Fruit fly (Drosophila melanogaster) whole organism, embryonic: Measurements from ENCODE around the gene Sld5.

ENCODE experiments used
- Awh ChIP-seq: fragments of 200-800 bp; sonication (Bioruptor generic); IDR thresholded peaks from 2 replicates; pipeline ENCODE4, ENCODE4 v1.3.6; 2022; ENCODE audit warnings: missing biosample characterization, missing genetic modification characterization
- CG10431 ChIP-seq: fragments of 200-800 bp; sonication (Bioruptor generic); optimal IDR thresholded peaks from 3 replicates; lab custom pipeline; 2018; ENCODE audit warnings: missing biosample characterization, mild to moderate bottlenecking, missing genetic modification characterization
- CG10979 ChIP-seq: fragments of 200-800 bp; sonication (Bioruptor generic); optimal IDR thresholded peaks from 2 replicates; lab custom pipeline; 2018; ENCODE audit warnings: missing biosample characterization, mild to moderate bottlenecking, missing genetic modification characterization, moderate library complexity
- CG11085 ChIP-seq: fragments of 200-800 bp; sonication (Bioruptor generic); IDR thresholded peaks from 2 replicates; pipeline ENCODE4 v1.3.6; 2022; ENCODE audit warnings: missing biosample characterization, missing genetic modification characterization
- CG11247 ChIP-seq: fragments of 200-800 bp; sonication (Bioruptor generic); IDR thresholded peaks from 2 replicates; pipeline ENCODE4 v1.3.6; 2022; ENCODE audit warnings: missing biosample characterization, missing genetic modification characterization
- CG12391 ChIP-seq: fragments of 200-800 bp; sonication (Bioruptor generic); optimal IDR thresholded peaks from 3 replicates; lab custom pipeline; 2018; ENCODE audit warnings: missing biosample characterization, mild to moderate bottlenecking, missing genetic modification characterization, moderate library complexity
- CG17802 ChIP-seq: fragments of 200-800 bp; sonication (Bioruptor generic); optimal IDR thresholded peaks from 2 replicates; lab custom pipeline; 2018; ENCODE audit warnings: missing biosample characterization, mild to moderate bottlenecking, missing genetic modification characterization, moderate library complexity
- CG17829 ChIP-seq: fragments of 200-800 bp; optimal IDR thresholded peaks from 2 replicates; lab custom pipeline; 2019; ENCODE audit warnings: missing biosample characterization, mild to moderate bottlenecking, missing genetic modification characterization, moderate library complexity
- CG18011 ChIP-seq: fragments of 200-800 bp; sonication (Bioruptor generic); optimal IDR thresholded peaks from 2 replicates; lab custom pipeline; 2017; ENCODE audit warnings: missing biosample characterization, missing genetic modification characterization, mild to moderate bottlenecking, moderate library complexity, missing genotype
- CG2199 ChIP-seq: fragments of 200-800 bp; sonication (Bioruptor generic); IDR thresholded peaks from 3 replicates; pipeline ENCODE4 v1.3.6; 2022; ENCODE audit warnings: missing biosample characterization, missing genetic modification characterization
- CG32767 ChIP-seq: fragments of 200-800 bp; sonication (Bioruptor generic); IDR thresholded peaks from 2 replicates; pipeline ENCODE4 v1.3.6; 2022; ENCODE audit warnings: missing biosample characterization, missing genetic modification characterization
- CG3281 ChIP-seq: fragments of 200-800 bp; sonication (Bioruptor generic); optimal IDR thresholded peaks from 3 replicates; lab custom pipeline; 2017; ENCODE audit warnings: missing biosample characterization, mild to moderate bottlenecking, missing genetic modification characterization
- CG4424 ChIP-seq: fragments of 200-800 bp; sonication (Bioruptor generic); optimal IDR thresholded peaks from 3 replicates; lab custom pipeline; 2016; ENCODE audit warnings: missing biosample characterization, missing genetic modification characterization
- CG6175 ChIP-seq: fragments of 200-800 bp; sonication (Bioruptor generic); IDR thresholded peaks from 3 replicates; pipeline ENCODE4 v1.3.6; 2022; ENCODE audit warnings: missing biosample characterization, missing genetic modification characterization
- CG6254 ChIP-seq: fragments of 200-800 bp; sonication (Bioruptor generic); optimal IDR thresholded peaks from 3 replicates; lab custom pipeline; 2017; ENCODE audit warnings: mild to moderate bottlenecking, missing biosample characterization, missing genetic modification reagents, missing genetic modification characterization
- CG6689 ChIP-seq: fragments of 200-800 bp; sonication (Bioruptor generic); IDR thresholded peaks from 2 replicates; pipeline ENCODE4 v1.3.6; 2022; ENCODE audit warnings: missing biosample characterization, missing genetic modification characterization
- CG6854 ChIP-seq: fragments of 200-800 bp; sonication (Bioruptor generic); optimal IDR thresholded peaks from 3 replicates; lab custom pipeline; 2017; ENCODE audit warnings: missing biosample characterization, mild to moderate bottlenecking, missing genetic modification characterization
- CG7786 ChIP-seq: fragments of 200-800 bp; sonication (Bioruptor generic); optimal IDR thresholded peaks from 2 replicates; lab custom pipeline; 2016; ENCODE audit warnings: missing biosample characterization, missing genetic modification characterization
- CG8089 ChIP-seq: fragments of 200-800 bp; sonication (Bioruptor generic); optimal IDR thresholded peaks from 3 replicates; lab custom pipeline; 2016; ENCODE audit warnings: missing biosample characterization, missing genetic modification characterization
- CG9932 ChIP-seq: fragments of 200-800 bp; sonication (Bioruptor generic); IDR thresholded peaks from 2 replicates; pipeline ENCODE4 v1.3.6; 2022; ENCODE audit warnings: missing biosample characterization, missing genetic modification characterization
- CTCF ChIP-seq: fragments of 200-800 bp; sonication (Bioruptor generic); optimal IDR thresholded peaks from 2 replicates; lab custom pipeline; 2017; ENCODE audit warnings: missing biosample characterization, mild to moderate bottlenecking, missing genetic modification characterization, moderate library complexity
- CrebB ChIP-seq: fragments of 200-800 bp; sonication (Bioruptor generic); optimal IDR thresholded peaks from 3 replicates; lab custom pipeline; 2018; ENCODE audit warnings: missing biosample characterization, mild to moderate bottlenecking, missing genetic modification characterization
- Ets97D ChIP-seq: fragments of 200-800 bp; sonication (Bioruptor generic); optimal IDR thresholded peaks from 3 replicates; lab custom pipeline; 2016; ENCODE audit warnings: missing biosample characterization, missing genetic modification characterization
- Fer2 ChIP-seq: fragments of 200-800 bp; sonication (Bioruptor generic); optimal IDR thresholded peaks from 2 replicates; lab custom pipeline; 2018; ENCODE audit warnings: missing biosample characterization, mild to moderate bottlenecking, missing genetic modification characterization, moderate library complexity
- GATAe ChIP-seq: fragments of 200-800 bp; sonication (Bioruptor generic); conservative IDR thresholded peaks from 2 replicates; pipeline ENCODE4 v1.3.6; 2022; ENCODE audit warnings: missing biosample characterization, missing genetic modification characterization
- HLHmδ ChIP-seq: fragments of 200-800 bp; sonication (Bioruptor generic); optimal IDR thresholded peaks from 2 replicates; lab custom pipeline; 2018; ENCODE audit warnings: missing biosample characterization, mild to moderate bottlenecking, missing genetic modification characterization, moderate library complexity
- Hr3 ChIP-seq: fragments of 200-800 bp; sonication (Bioruptor generic); optimal IDR thresholded peaks from 3 replicates; lab custom pipeline; 2016; ENCODE audit warnings: missing biosample characterization, missing genetic modification characterization
- Hr78 ChIP-seq, 2 experiments: fragments of 200-800 bp in 1 of 2; fragments of >200 bp in 1 of 2; sonication (Bioruptor generic) in 1 of 2; optimal IDR thresholded peaks; 2 replicates each; lab custom pipeline; 2017 to 2019; ENCODE audit warnings: missing biosample characterization in 2 of 2, missing genetic modification characterization in 2 of 2, mild to moderate bottlenecking in 1 of 2, moderate library complexity in 1 of 2
- Lpt ChIP-seq: fragments of >200 bp; optimal IDR thresholded peaks from 2 replicates; lab custom pipeline; 2018; ENCODE audit warnings: missing biosample characterization, missing genetic modification characterization
- Max ChIP-seq: fragments of 200-800 bp; sonication (Bioruptor generic); optimal IDR thresholded peaks from 2 replicates; lab custom pipeline; 2016; ENCODE audit warnings: missing biosample characterization, mild to moderate bottlenecking, missing genetic modification characterization
- NfI ChIP-seq: fragments of 200-800 bp; sonication (Bioruptor generic); optimal IDR thresholded peaks from 3 replicates; lab custom pipeline; 2018; ENCODE audit warnings: missing biosample characterization, mild to moderate bottlenecking, missing genetic modification characterization, moderate library complexity
- PHDP ChIP-seq: fragments of 200-800 bp; sonication (Bioruptor generic); optimal IDR thresholded peaks from 3 replicates; lab custom pipeline; 2018; ENCODE audit warnings: missing biosample characterization, mild to moderate bottlenecking, missing genetic modification characterization, moderate library complexity
- Trl ChIP-seq, 3 experiments: fragments of >200 bp in 2 of 3; fragments of 200-800 bp in 1 of 3; sonication (Bioruptor generic) in 1 of 3; optimal IDR thresholded peaks; 2 replicates in 1 of 3; 3 replicates in 2 of 3; lab custom pipeline; 2016 to 2017; ENCODE audit warnings: missing biosample characterization in 1 of 3, missing genetic modification characterization in 1 of 3
- ab ChIP-seq: fragments of 200-800 bp; sonication (Bioruptor generic); optimal IDR thresholded peaks from 2 replicates; lab custom pipeline; 2016; ENCODE audit warnings: missing biosample characterization, missing genetic modification characterization
- dm ChIP-seq: fragments of 200-800 bp; sonication (Bioruptor generic); optimal IDR thresholded peaks from 3 replicates; lab custom pipeline; 2016; ENCODE audit warnings: missing biosample characterization, missing genetic modification characterization
- eyg ChIP-seq: fragments of 200-800 bp; sonication (Bioruptor generic); optimal IDR thresholded peaks from 3 replicates; lab custom pipeline; 2016; ENCODE audit warnings: missing biosample characterization, missing genetic modification characterization
- gfzf ChIP-seq: fragments of 200-800 bp; sonication (Bioruptor generic); optimal IDR thresholded peaks from 2 replicates; lab custom pipeline; 2016; ENCODE audit warnings: missing biosample characterization, mild to moderate bottlenecking, missing genetic modification characterization, moderate library complexity
- grau ChIP-seq: fragments of 200-800 bp; optimal IDR thresholded peaks from 3 replicates; lab custom pipeline; 2019; ENCODE audit warnings: missing biosample characterization, mild to moderate bottlenecking, missing genetic modification characterization, moderate library complexity
- h ChIP-seq: fragments of >200 bp; optimal IDR thresholded peaks from 2 replicates; lab custom pipeline; 2017
- her ChIP-seq: fragments of 200-800 bp; sonication (Bioruptor generic); optimal IDR thresholded peaks from 2 replicates; lab custom pipeline; 2016; ENCODE audit warnings: missing biosample characterization, missing genetic modification characterization
- kay ChIP-seq: fragments of 200-800 bp; sonication (Bioruptor generic); optimal IDR thresholded peaks from 2 replicates; lab custom pipeline; 2016; ENCODE audit warnings: missing biosample characterization, missing genetic modification characterization
- mirr ChIP-seq: fragments of 200-800 bp; sonication (Bioruptor generic); optimal IDR thresholded peaks from 3 replicates; lab custom pipeline; 2018; ENCODE audit warnings: missing biosample characterization, mild to moderate bottlenecking, missing genetic modification characterization
- nom ChIP-seq: fragments of 200-800 bp; sonication (Bioruptor generic); optimal IDR thresholded peaks from 2 replicates; lab custom pipeline; 2017; ENCODE audit warnings: missing biosample characterization, missing genetic modification characterization, mild to moderate bottlenecking, moderate library complexity, missing genetic modification reagents
- p53 ChIP-seq: fragments of 200-800 bp; sonication (Bioruptor generic); optimal IDR thresholded peaks from 2 replicates; lab custom pipeline; 2016; ENCODE audit warnings: missing biosample characterization, missing genetic modification characterization
- pita ChIP-seq: fragments of 200-800 bp; sonication (Bioruptor generic); optimal IDR thresholded peaks from 2 replicates; lab custom pipeline; 2017; ENCODE audit warnings: missing biosample characterization, mild to moderate bottlenecking, missing genetic modification characterization
- slbo ChIP-seq: fragments of 200-800 bp; sonication (Bioruptor generic); IDR thresholded peaks from 2 replicates; pipeline ENCODE4 v1.3.6; 2022; ENCODE audit warnings: missing biosample characterization, missing genetic modification characterization
- stc ChIP-seq: fragments of 200-800 bp; sonication (Bioruptor generic); IDR thresholded peaks from 2 replicates; pipeline ENCODE4 v1.3.6; 2022; ENCODE audit warnings: missing biosample characterization, missing genetic modification characterization
- stwl ChIP-seq: fragments of 200-800 bp; sonication (Bioruptor generic); optimal IDR thresholded peaks from 3 replicates; lab custom pipeline; 2018; ENCODE audit warnings: missing biosample characterization, mild to moderate bottlenecking, missing genetic modification characterization, moderate library complexity
- unc-4 ChIP-seq: fragments of 200-800 bp; sonication (Bioruptor generic); IDR thresholded peaks from 2 replicates; pipeline ENCODE4 v1.3.6; 2022; ENCODE audit warnings: missing biosample characterization, missing genetic modification characterization; ENCODE audit not compliant: partially characterized antibody
- vfl ChIP-seq: fragments of 200-800 bp; sonication (Bioruptor generic); optimal IDR thresholded peaks from 2 replicates; lab custom pipeline; 2016; ENCODE audit warnings: missing biosample characterization, missing genetic modification characterization

The Sld5 gene

dm6 chr3R:26021195-26021914 lies 35.0 kb downstream of the Sld5 start (continued):
- TF ChIP-seq CG4424 (GFP tag; lab: Kevin White, UChicago) = peak; percentile 97
- peak; percentile 77 for TF ChIP-seq CG7786 (GFP tag; lab: Kevin White, UChicago)
- peak; percentile 75 for TF ChIP-seq CG18011 (GFP tag; lab: Kevin White, UChicago)
- TF ChIP-seq CG17829 (tag; lab: Kevin White, UChicago) = peak; percentile 96
- TF ChIP-seq grau (tag; lab: Kevin White, UChicago) = peak; percentile 96
- peak; percentile 86 for TF ChIP-seq Max (GFP tag; lab: Kevin White, UChicago)
- peak; percentile 52 for TF ChIP-seq p53 (GFP tag; lab: Kevin White, UChicago)
- peak; percentile 53 for TF ChIP-seq vfl (GFP tag; lab: Kevin White, UChicago)
- no peak for TF ChIP-seq h
- TF ChIP-seq eyg (GFP tag; lab: Kevin White, UChicago) = peak; percentile 50
- TF ChIP-seq CG12391 (tag; lab: Kevin White, UChicago) = peak; percentile 98
- TF ChIP-seq CG11085 (GFP tag; lab: Robert Waterston, UW) = peak; percentile 54
- TF ChIP-seq slbo (GFP tag; lab: Robert Waterston, UW) = peak; percentile 86
- peak; percentile 98 for TF ChIP-seq CG10979 (tag; lab: Kevin White, UChicago)
- no peak for TF ChIP-seq Lpt
- TF ChIP-seq PHDP = peak; percentile 92
- peak; percentile 78 for TF ChIP-seq dm (GFP tag; lab: Kevin White, UChicago)
- no peak for TF ChIP-seq mirr
- peak; percentile 91 for TF ChIP-seq CG6254 (GFP tag; lab: Kevin White, UChicago)
- TF ChIP-seq NfI (GFP tag; lab: Kevin White, UChicago) = peak; percentile 91
- no peak for TF ChIP-seq pita
- peak; percentile 85 for TF ChIP-seq CG10431
- peak; percentile 84 for TF ChIP-seq CG32767 (GFP tag; lab: Robert Waterston, UW)
- TF ChIP-seq HLHmδ (GFP tag; lab: Kevin White, UChicago) = peak; percentile 98
- TF ChIP-seq Trl (optimal IDR thresholded peaks at IDR 0.05; lab: Kevin White, UChicago) = peak; percentile 57 to 80
- TF ChIP-seq Trl (GFP tag; optimal IDR thresholded peaks at IDR 0.05; lab: Kevin White, UChicago) = peak; percentile 72
- peak; percentile 69 for TF ChIP-seq nom (GFP tag; lab: Kevin White, UChicago)
- TF ChIP-seq stc (GFP tag; lab: Robert Waterston, UW) = peak; percentile 68; the same call in 1 of the 2 replicates
- TF ChIP-seq CrebB = peak; percentile 22
- TF ChIP-seq CG8089 (GFP tag; lab: Kevin White, UChicago) = peak; percentile 58
- peak; percentile 83 for TF ChIP-seq CG9932 (GFP tag; lab: Robert Waterston, UW)
- TF ChIP-seq Awh (GFP tag; lab: Robert Waterston, UW) = peak; percentile 12; the same call in 1 of the 2 replicates
- TF ChIP-seq stwl (tag; lab: Kevin White, UChicago) = no peak
- TF ChIP-seq CG6175 (GFP tag; lab: Robert Waterston, UW) = peak; percentile 61; the same call in 1 of the 3 replicates
- no peak for TF ChIP-seq CG2199 (GFP tag; lab: Robert Waterston, UW)
- peak; percentile 34 for TF ChIP-seq her (GFP tag; lab: Kevin White, UChicago)
- TF ChIP-seq gfzf (GFP tag; lab: Kevin White, UChicago) = no peak
- TF ChIP-seq CG3281 = peak; percentile 93
- TF ChIP-seq Fer2 (tag; lab: Kevin White, UChicago) = peak; percentile 69
- TF ChIP-seq CG6689 = peak; percentile 92
- TF ChIP-seq Ets97D (GFP tag; lab: Kevin White, UChicago) = peak; percentile 43
- TF ChIP-seq CG11247 = no peak; the same call in 1 of the 2 replicates
- TF ChIP-seq ab = no peak
- peak; percentile 57 for TF ChIP-seq CG17802 (tag; lab: Kevin White, UChicago)
- peak; percentile 87 for TF ChIP-seq CG6854
- peak in 1 of 2 experiments; percentile 55 for TF ChIP-seq Hr78 (GFP tag; optimal IDR thresholded peaks at IDR 0.05; lab: Kevin White, UChicago)
- peak; percentile 38; the same call in 1 of the 2 replicates for TF ChIP-seq GATAe
- no peak for TF ChIP-seq unc-4 (GFP tag; lab: Robert Waterston, UW)
- peak; percentile 49 for TF ChIP-seq CTCF (GFP tag; lab: Kevin White, UChicago)
- peak; percentile 71 for TF ChIP-seq kay (GFP tag; lab: Kevin White, UChicago)
- TF ChIP-seq Hr3 = peak; percentile 97
